Worm (Caenorhabditis elegans) whole organism, late embryonic: Measurements from ENCODE around the gene F47G3.4.

Source experiments
- ama-1 ChIP-seq: fragments of 150-350 bp; optimal IDR thresholded peaks from 2 replicates; lab custom pipeline; 2014
- ceh-6 ChIP-seq: fragments of 200-800 bp; sonication (Bioruptor generic); optimal IDR thresholded peaks from 2 replicates; lab custom pipeline; 2018; ENCODE audit warnings: mild to moderate bottlenecking, missing genetic modification characterization, missing compliant biosample characterization
- elt-4 ChIP-seq: sonication (generic microtip); optimal IDR thresholded peaks from 2 replicates; lab custom pipeline; 2016; ENCODE audit warnings: missing genetic modification characterization, missing compliant biosample characterization
- fkh-10 ChIP-seq: fragments of 150-350 bp; optimal IDR thresholded peaks from 2 replicates; lab custom pipeline; 2014; ENCODE audit warnings: missing biosample characterization, missing genetic modification reagents, missing genetic modification characterization
- pag-3 ChIP-seq: sonication (generic microtip); optimal IDR thresholded peaks from 2 replicates; lab custom pipeline; 2016; ENCODE audit warnings: missing compliant biosample characterization, missing genetic modification characterization, borderline replicate concordance
- pha-4 ChIP-seq: fragments of 150-350 bp; optimal IDR thresholded peaks from 2 replicates; lab custom pipeline; 2018; ENCODE audit warnings: missing biosample characterization, missing genetic modification reagents, missing genetic modification characterization
- pqm-1 ChIP-seq: sonication (generic microtip); optimal IDR thresholded peaks from 2 replicates; lab custom pipeline; 2016; ENCODE audit warnings: missing genetic modification characterization, missing compliant biosample characterization
- tbx-2 ChIP-seq: sonication (generic microtip); optimal IDR thresholded peaks from 2 replicates; lab custom pipeline; 2016; ENCODE audit warnings: missing genetic modification characterization, missing compliant biosample characterization

ce11 chrX:2430317-2430716 is 48.9 kb downstream of the F47G3.4 start:
- TF ChIP-seq ama-1: no peak
- TF ChIP-seq ceh-6 (GFP tag; lab: Kevin White, UChicago): no peak
- TF ChIP-seq pqm-1 (tag; lab: Kevin White, UChicago): no peak
- TF ChIP-seq fkh-10: no peak
- TF ChIP-seq tbx-2 (tag; lab: Kevin White, UChicago): no peak
- TF ChIP-seq pag-3: no peak
- no peak for TF ChIP-seq pha-4 (tag; lab: Kevin White, UChicago)
- TF ChIP-seq elt-4 (tag; lab: Kevin White, UChicago): no peak
